Worm (Caenorhabditis elegans): ENCODE measurements around the gene ndub-5.

DNA sequence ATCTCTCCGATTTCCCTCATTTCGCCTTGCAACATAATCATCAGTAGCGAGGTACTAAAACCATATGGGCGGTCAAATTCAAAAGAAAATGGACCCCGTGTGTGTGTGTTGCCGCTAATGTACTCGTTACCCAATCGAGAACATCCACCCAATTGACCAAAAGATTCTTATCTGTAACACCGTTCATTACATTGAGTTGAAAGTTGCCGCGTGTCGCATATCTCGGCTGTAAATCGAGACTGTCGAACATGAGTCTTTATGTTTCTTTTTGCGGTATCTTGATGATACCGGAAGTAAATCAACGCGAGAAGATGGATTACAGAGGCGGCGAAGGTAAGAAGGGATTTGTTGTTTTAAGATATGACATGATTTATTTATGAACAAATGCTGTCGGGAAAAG lies 44.6 kb upstream of the ndub-5 start:
- TF ChIP-seq hmg-4 (GFP tag; optimal IDR thresholded peaks at IDR 0.05) (no peak), B0310.2 (tag; optimal IDR thresholded peaks at IDR 0.05) (no peak), ama-1 (optimal IDR thresholded peaks at IDR 0.05) (no peak), flt-1 (GFP tag; IDR thresholded peaks at IDR 0.05) (no peak), aly-1 (tag; optimal IDR thresholded peaks at IDR 0.05) (no peak), sea-1 (GFP tag; conservative IDR thresholded peaks at IDR 0.05) (no peak), scrt-1 (GFP tag; IDR thresholded peaks at IDR 0.05) (no peak), tbx-11 (GFP tag; IDR thresholded peaks at IDR 0.05) (no peak), hnd-1 (tag; optimal IDR thresholded peaks at IDR 0.05) (no peak), ceh-13 (GFP tag; optimal IDR thresholded peaks at IDR 0.05) (no peak), F13C5.2 (tag; optimal IDR thresholded peaks at IDR 0.05) (no peak), tbx-37 (GFP tag; conservative IDR thresholded peaks at IDR 0.05) (no peak)
